Worm (Caenorhabditis elegans) whole organism, early embryonic: ENCODE data around the gene C34D4.4.

ENCODE experiments used
- ama-1 ChIP-seq: fragments of 150-350 bp; optimal IDR thresholded peaks from 2 replicates; lab custom pipeline; 2014
- hnd-1 ChIP-seq: sonication (generic microtip); optimal IDR thresholded peaks from 2 replicates; lab custom pipeline; 2016; ENCODE audit warnings: missing genetic modification characterization, missing compliant biosample characterization
- scrt-1 ChIP-seq: fragments of 200-800 bp; sonication (Bioruptor generic); IDR thresholded peaks from 2 replicates; pipeline ENCODE4 v1.3.6; 2022; ENCODE audit warnings: missing genetic modification characterization, missing compliant biosample characterization
- sea-1 ChIP-seq: fragments of 200-800 bp; sonication (Bioruptor generic); conservative IDR thresholded peaks from 2 replicates; pipeline ENCODE4 v1.3.6; 2022; ENCODE audit warnings: missing genetic modification characterization, missing compliant biosample characterization
- tra-4 ChIP-seq: sonication (generic microtip); optimal IDR thresholded peaks from 2 replicates; lab custom pipeline; 2017; ENCODE audit warnings: missing genetic modification characterization, missing compliant biosample characterization

DNA sequence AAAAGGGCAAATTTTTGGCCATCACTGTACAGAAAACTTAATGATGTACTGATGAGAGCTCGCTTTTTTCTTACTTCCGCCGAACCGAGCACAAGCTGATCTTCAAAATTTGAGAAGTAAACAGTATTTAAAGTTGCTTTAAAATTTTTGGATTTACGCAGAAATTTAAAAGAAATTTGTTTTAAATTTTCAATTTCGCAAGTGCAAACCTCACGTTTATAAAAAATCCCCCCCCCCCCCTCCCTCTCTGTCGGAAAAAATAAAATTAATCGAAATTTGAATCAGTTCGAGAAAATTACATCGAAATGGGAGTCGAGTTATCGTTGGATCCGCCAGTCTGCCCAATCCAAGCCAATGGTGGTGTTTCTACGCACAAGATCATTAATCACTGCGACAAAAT lies 4.2 kb downstream of the C34D4.4 start, which contains the start of gene C34D4.3:
- no peak for TF ChIP-seq sea-1 (GFP tag; lab: Robert Waterston, UW)
- TF ChIP-seq tra-4 (tag; lab: Kevin White, UChicago) = no peak
- TF ChIP-seq hnd-1 (tag; lab: Kevin White, UChicago) = no peak
- no peak for TF ChIP-seq scrt-1
- TF ChIP-seq ama-1 (lab: Kevin White, UChicago) = no peak
